Fruit fly (Drosophila melanogaster): ENCODE results near the gene CG46320.
A peak's percentile ranks its signal among the peaks of the same experiment; 100 is the strongest.

Gene CG46320

DNA sequence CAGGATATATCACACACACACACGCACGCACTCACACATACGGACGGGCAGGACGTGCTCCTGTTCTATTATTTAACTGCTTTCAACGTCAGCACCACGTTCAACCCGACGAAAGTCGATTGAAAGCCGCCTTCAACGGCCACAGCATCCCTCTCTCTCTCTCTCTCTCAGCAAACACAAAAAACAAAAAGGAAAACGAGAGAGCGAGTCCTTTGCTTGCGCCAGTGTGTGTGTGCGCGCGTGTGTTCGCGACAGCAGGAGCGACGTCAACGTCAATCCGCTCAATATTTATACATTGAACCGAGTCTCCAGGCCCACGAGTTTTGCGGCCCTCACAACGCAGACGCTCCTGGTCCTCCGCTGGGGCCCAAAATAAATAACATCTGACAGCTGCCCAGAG is 1.5 kb downstream of the CG46320 start (continued):
- no peak for TF ChIP-seq CG13296 (GFP tag; optimal IDR thresholded peaks at IDR 0.05)
- peak; percentile 32 for TF ChIP-seq cg (GFP tag; optimal IDR thresholded peaks at IDR 0.05)
- no peak for TF ChIP-seq inv (GFP tag; IDR thresholded peaks at IDR 0.05; ENCODE audit: partially characterized antibody)
- peak; percentile 26 for TF ChIP-seq abd-A (tag; optimal IDR thresholded peaks at IDR 0.05)
- TF ChIP-seq CG6254 (GFP tag; optimal IDR thresholded peaks at IDR 0.05), result no peak
- no peak for TF ChIP-seq Rfx (GFP tag; IDR thresholded peaks at IDR 0.05)

- TF ChIP-seq CG4282 (GFP tag; optimal IDR thresholded peaks at IDR 0.05) (no peak), kah (GFP tag; optimal IDR thresholded peaks at IDR 0.05) (peak; percentile 96), Mrtf (GFP tag; IDR thresholded peaks at IDR 0.05) (no peak), CG34422 (GFP tag; IDR thresholded peaks at IDR 0.05) (peak; percentile 33; the same call in 1 of the 3 replicates), CG42726 (GFP tag; IDR thresholded peaks at IDR 0.05; ENCODE audit: partially characterized antibody) (no peak), pita (GFP tag; optimal IDR thresholded peaks at IDR 0.05) (no peak), CG18011 (GFP tag; optimal IDR thresholded peaks at IDR 0.05) (no peak), CG4820 (GFP tag; optimal IDR thresholded peaks at IDR 0.05) (no peak), Atf6 (GFP tag; IDR thresholded peaks at IDR 0.05) (no peak), CG12071 (GFP tag; optimal IDR thresholded peaks at IDR 0.05) (no peak), pzg (GFP tag; optimal IDR thresholded peaks at IDR 0.05) (no peak), CG1602 (GFP tag; optimal IDR thresholded peaks at IDR 0.05) (no peak), Dip3 (GFP tag; optimal IDR thresholded peaks at IDR 0.05) (no peak)
Measured at dm6 chr3L:5666787-5667186, 2.9 kb downstream of the CG46320 start.

DNA sequence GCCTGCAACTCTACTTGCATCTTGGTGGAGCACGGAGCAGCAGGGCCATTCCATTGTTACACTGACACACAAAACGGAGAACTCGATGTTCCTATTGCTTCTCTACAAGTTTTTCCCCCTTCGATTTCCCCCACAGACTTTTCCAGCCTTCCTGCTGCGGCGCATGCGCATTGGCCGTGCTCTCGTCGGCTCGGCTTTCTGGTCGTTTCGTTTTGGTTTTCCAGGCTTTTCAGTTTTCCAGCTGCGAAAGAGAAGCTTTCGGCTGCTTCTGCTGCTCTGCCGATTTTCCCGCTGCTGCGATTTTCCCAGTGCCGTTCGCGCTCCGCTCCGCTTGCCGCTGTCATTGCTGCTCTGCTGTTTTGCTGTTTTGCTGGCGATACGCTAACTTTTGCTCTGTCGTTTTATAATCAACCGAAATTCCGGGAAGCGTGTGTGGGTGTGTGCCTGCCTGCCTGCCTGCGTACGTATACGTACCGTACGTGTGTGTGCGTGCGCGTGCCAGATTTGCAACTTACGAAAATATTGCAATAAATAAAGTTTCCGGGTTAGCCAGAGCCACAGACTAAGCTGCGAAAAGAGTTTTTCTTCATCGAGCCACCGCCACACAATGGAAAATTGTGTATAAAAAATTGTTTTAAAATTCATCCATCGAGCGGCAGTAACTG is 14.5 kb downstream of the CG46320 start:
- TF ChIP-seq crol (GFP tag; IDR thresholded peaks at IDR 0.05) (0 out of 2 replicates have a peak, but pooled peaks have one; percentile 13), CG2875 (GFP tag; optimal IDR thresholded peaks at IDR 0.05) (no peak), CG3163 (GFP tag; optimal IDR thresholded peaks at IDR 0.05) (no peak), Deaf1 (tag; optimal IDR thresholded peaks at IDR 0.05) (peak; percentile 81), chinmo (GFP tag; IDR thresholded peaks at IDR 0.05; ENCODE audit: partially characterized antibody) (0 out of 4 replicates have a peak, but pooled peaks have one; percentile 38), Hr39 (optimal IDR thresholded peaks at IDR 0.05) (peak; percentile 90), Nf-YB (GFP tag; optimal IDR thresholded peaks at IDR 0.05) (no peak), Adf1 (GFP tag; IDR thresholded peaks at IDR 0.05) (peak; percentile 63; the same call in 1 of the 2 replicates), CG9609 (GFP tag; optimal IDR thresholded peaks at IDR 0.05) (no peak), Ets65A (GFP tag) (peak; percentile 42), ewg (GFP tag; optimal IDR thresholded peaks at IDR 0.05) (peak; percentile 79), CG18619 (GFP tag; optimal IDR thresholded peaks at IDR 0.05) (no peak), CG12071 (GFP tag; optimal IDR thresholded peaks at IDR 0.05) (no peak)

dm6 chr3L:5686274-5686673 is 22.4 kb downstream of the CG46320 start:
- TF ChIP-seq abd-A (tag; optimal IDR thresholded peaks at IDR 0.05) (peak; percentile 51), Ets65A (GFP tag) (peak; percentile 72), CG9215 (GFP tag; IDR thresholded peaks at IDR 0.05) (no peak)

DNA sequence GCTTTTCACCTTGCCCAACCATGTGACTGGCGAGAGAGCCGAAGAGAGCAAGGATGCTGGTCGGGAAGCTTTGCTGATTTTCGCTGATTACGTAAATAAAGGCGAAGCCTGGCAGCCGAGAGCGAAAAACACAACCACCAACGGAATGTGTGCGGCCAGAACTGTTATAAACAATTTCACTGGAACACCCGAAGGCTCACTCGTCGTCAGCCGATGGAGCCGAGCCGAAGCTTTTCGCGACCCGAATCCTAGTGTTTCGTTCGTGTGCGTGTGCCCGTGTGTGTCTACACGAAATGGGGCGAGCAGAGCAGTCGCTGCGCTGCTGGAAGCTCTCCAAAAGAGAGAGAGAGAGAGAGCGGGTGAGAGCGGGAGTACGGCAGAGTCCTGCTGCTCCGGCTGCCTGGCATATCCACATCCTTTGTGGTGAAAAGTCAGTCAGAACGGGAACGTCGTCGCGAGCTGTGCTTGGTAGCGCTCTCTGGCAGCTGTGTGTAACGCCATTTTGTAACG is 27.1 kb downstream of the CG46320 start:
- TF ChIP-seq Med (GFP tag) (peak; percentile 21), Jarid2 (GFP tag; optimal IDR thresholded peaks at IDR 0.05) (peak; percentile 50), Deaf1 (tag; optimal IDR thresholded peaks at IDR 0.05) (peak; percentile 98), CG7786 (GFP tag; optimal IDR thresholded peaks at IDR 0.05) (no peak), CG17359 (tag; optimal IDR thresholded peaks at IDR 0.05) (no peak), CG12299 (tag; optimal IDR thresholded peaks at IDR 0.05) (no peak), tio (GFP tag; optimal IDR thresholded peaks at IDR 0.05) (no peak), Adf1 (GFP tag; IDR thresholded peaks at IDR 0.05) (peak; percentile 80), nerfin-1 (tag; optimal IDR thresholded peaks at IDR 0.05) (peak; percentile 77), Trl (optimal IDR thresholded peaks at IDR 0.05) (peak; percentile 33 to 70), Trl (GFP tag; optimal IDR thresholded peaks at IDR 0.05) (no peak), sens-2 (GFP tag; IDR thresholded peaks at IDR 0.05) (no peak), Nf-YC (tag; optimal IDR thresholded peaks at IDR 0.05) (peak; percentile 4)
